Worm (Caenorhabditis elegans) whole organism, L2 larva: ENCODE measurements around the gene C35D10.3.

Source experiments
- C34F6.9 ChIP-seq: fragments of 150-350 bp; optimal IDR thresholded peaks from 2 replicates; lab custom pipeline; 2014; ENCODE audit warnings: missing biosample characterization, missing genetic modification characterization
- egl-27 ChIP-seq: sonication (generic microtip); optimal IDR thresholded peaks from 3 replicates; lab custom pipeline; 2017; ENCODE audit warnings: missing biosample characterization, missing genetic modification reagents, missing genetic modification characterization
- fos-1 ChIP-seq: fragments of 150-350 bp; optimal IDR thresholded peaks from 2 replicates; lab custom pipeline; 2014; ENCODE audit warnings: missing biosample characterization, missing genetic modification characterization
- skn-1 ChIP-seq: sonication (generic microtip); optimal IDR thresholded peaks from 2 replicates; lab custom pipeline; 2017; ENCODE audit warnings: missing biosample characterization, missing genetic modification characterization

DNA sequence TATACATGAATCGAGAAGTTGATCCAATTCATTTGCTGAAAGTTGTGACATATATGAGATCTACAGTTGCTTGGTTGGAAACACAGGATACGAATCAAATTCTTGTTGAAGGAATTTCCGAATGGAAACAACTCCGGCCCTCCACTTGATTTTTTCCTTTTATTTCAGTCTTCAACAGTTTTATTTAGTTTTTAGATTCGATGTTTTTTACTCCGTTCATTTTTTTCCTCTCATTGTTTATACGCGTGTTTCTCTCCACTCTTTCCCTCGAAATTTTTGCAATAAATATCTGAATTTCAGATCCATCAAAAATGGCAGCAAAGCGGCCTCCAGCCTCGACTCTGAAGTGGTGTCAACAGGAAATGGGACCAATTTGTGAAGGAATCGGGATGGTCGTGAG is 5.6 kb upstream of the C35D10.3 start, which contains the start of gene coq-8:
- no peak for TF ChIP-seq egl-27 (tag; lab: Kevin White, UChicago)
- no peak for TF ChIP-seq C34F6.9 (tag; lab: Kevin White, UChicago)
- no peak for TF ChIP-seq skn-1
- TF ChIP-seq fos-1 (tag; lab: Kevin White, UChicago): no peak
